Worm (Caenorhabditis elegans): Measurements from ENCODE around the gene F14H8.4.
A peak's percentile ranks its signal among the peaks of the same experiment; 100 is the strongest.

F14H8.4 gene

ce11 chrV:15071015-15071810 lies 47.6 kb downstream of the F14H8.4 start, which contains the start of gene unc-76 (continued):
- peak; percentile 75 for TF ChIP-seq lin-13 (GFP tag; optimal IDR thresholded peaks at IDR 0.05)
- peak; percentile 86 for TF ChIP-seq mab-5 (tag; optimal IDR thresholded peaks at IDR 0.05)

ce11 chrV:15072738-15073137 lies 49.1 kb downstream of the F14H8.4 start:
- TF ChIP-seq nhr-10 (tag; optimal IDR thresholded peaks at IDR 0.05): no peak
- TF ChIP-seq F13H6.1 (tag; optimal IDR thresholded peaks at IDR 0.05): no peak
- no peak for TF ChIP-seq ceh-16 (tag; optimal IDR thresholded peaks at IDR 0.05)
- no peak for TF ChIP-seq sem-4 (tag; optimal IDR thresholded peaks at IDR 0.05)
- no peak for TF ChIP-seq fos-1 (tag; optimal IDR thresholded peaks at IDR 0.05)
- no peak for TF ChIP-seq lin-39 (tag; optimal IDR thresholded peaks at IDR 0.05)
- no peak for TF ChIP-seq nhr-6 (tag; optimal IDR thresholded peaks at IDR 0.05)
